Fruit fly (Drosophila melanogaster) whole organism, embryonic: ENCODE data around the gene Targ1.

Source experiments
- Asciz ChIP-seq: fragments of 200-800 bp; sonication (Bioruptor generic); optimal IDR thresholded peaks from 2 replicates; lab custom pipeline; 2017; ENCODE audit warnings: missing biosample characterization, mild to moderate bottlenecking, missing genetic modification characterization, missing genetic modification reagents
- Bgb ChIP-seq: fragments of 200-800 bp; sonication (Bioruptor generic); IDR thresholded peaks from 2 replicates; pipeline ENCODE4 v1.3.6; 2022; ENCODE audit warnings: missing biosample characterization, missing genetic modification characterization; ENCODE audit not compliant: partially characterized antibody
- CG10462 ChIP-seq: fragments of 200-800 bp; sonication (Bioruptor generic); optimal IDR thresholded peaks from 2 replicates; lab custom pipeline; 2016; ENCODE audit warnings: missing biosample characterization, missing genetic modification characterization
- CG10565 ChIP-seq: fragments of 200-800 bp; sonication (Bioruptor generic); optimal IDR thresholded peaks from 3 replicates; lab custom pipeline; 2016; ENCODE audit warnings: missing biosample characterization, mild to moderate bottlenecking, missing genetic modification characterization
- CG10959 ChIP-seq: fragments of 200-800 bp; sonication (Bioruptor generic); IDR thresholded peaks from 2 replicates; pipeline ENCODE4 v1.3.6; 2022; ENCODE audit warnings: missing biosample characterization, missing genetic modification characterization
- CG14860 ChIP-seq: fragments of 200-800 bp; sonication (Bioruptor generic); IDR thresholded peaks from 3 replicates; pipeline ENCODE4 v1.3.6; 2022; ENCODE audit warnings: missing biosample characterization, missing genetic modification characterization; ENCODE audit not compliant: partially characterized antibody
- CG15073 ChIP-seq: fragments of 200-800 bp; sonication (Bioruptor generic); optimal IDR thresholded peaks from 2 replicates; lab custom pipeline; 2016; ENCODE audit warnings: missing biosample characterization, missing genetic modification characterization
- CG1647 ChIP-seq: fragments of 200-800 bp; sonication (Bioruptor generic); optimal IDR thresholded peaks from 3 replicates; lab custom pipeline; 2016; ENCODE audit warnings: missing biosample characterization, missing genetic modification characterization
- CG16779 ChIP-seq: fragments of 200-800 bp; sonication (Bioruptor generic); IDR thresholded peaks from 2 replicates; pipeline ENCODE4 v1.3.6; 2022; ENCODE audit warnings: missing biosample characterization, missing genetic modification characterization
- CG1832 ChIP-seq: fragments of 200-800 bp; sonication (Bioruptor generic); optimal IDR thresholded peaks from 2 replicates; lab custom pipeline; 2017; ENCODE audit warnings: missing biosample characterization, mild to moderate bottlenecking, missing genetic modification characterization, inconsistent platforms
- CG2120 ChIP-seq: fragments of 200-800 bp; sonication (Bioruptor generic); optimal IDR thresholded peaks from 3 replicates; lab custom pipeline; 2016; ENCODE audit warnings: missing biosample characterization, missing genetic modification characterization
- CG2129 ChIP-seq: fragments of 200-800 bp; sonication (Bioruptor generic); IDR thresholded peaks from 2 replicates; pipeline ENCODE4 v1.3.6; 2022; ENCODE audit warnings: missing biosample characterization, missing genetic modification characterization; ENCODE audit not compliant: partially characterized antibody
- CG32532 ChIP-seq: fragments of 200-800 bp; sonication (Bioruptor generic); IDR thresholded peaks from 2 replicates; pipeline ENCODE4 v1.3.6; 2022; ENCODE audit warnings: missing biosample characterization, missing genetic modification characterization
- CG4282 ChIP-seq: fragments of 200-800 bp; sonication (Bioruptor generic); optimal IDR thresholded peaks from 2 replicates; lab custom pipeline; 2016; ENCODE audit warnings: missing biosample characterization, missing genetic modification characterization
- CG9609 ChIP-seq: fragments of 200-800 bp; sonication (Bioruptor generic); optimal IDR thresholded peaks from 3 replicates; lab custom pipeline; 2016; ENCODE audit warnings: missing biosample characterization, missing genetic modification characterization
- D ChIP-seq, 2 experiments: fragments of 200-800 bp in 1 of 2; fragments of >200 bp in 1 of 2; sonication (Bioruptor generic) in 1 of 2; optimal IDR thresholded peaks; 2 replicates in 1 of 2; 3 replicates in 1 of 2; lab custom pipeline; 2017; ENCODE audit warnings: mild to moderate bottlenecking in 1 of 2, missing biosample characterization in 1 of 2, missing genetic modification characterization in 1 of 2, missing genetic modification reagents in 1 of 2
- Dip3 ChIP-seq: fragments of 200-800 bp; sonication (Bioruptor generic); optimal IDR thresholded peaks from 3 replicates; lab custom pipeline; 2016; ENCODE audit warnings: missing biosample characterization, missing genetic modification characterization
- Dll ChIP-seq: fragments of 200-800 bp; sonication (Bioruptor generic); IDR thresholded peaks from 4 replicates; pipeline ENCODE4 v1.3.6; 2022; ENCODE audit warnings: missing biosample characterization, missing genetic modification characterization; ENCODE audit not compliant: partially characterized antibody
- Ets97D ChIP-seq: fragments of 200-800 bp; sonication (Bioruptor generic); optimal IDR thresholded peaks from 3 replicates; lab custom pipeline; 2016; ENCODE audit warnings: missing biosample characterization, missing genetic modification characterization
- GATAe ChIP-seq: fragments of 200-800 bp; sonication (Bioruptor generic); conservative IDR thresholded peaks from 2 replicates; pipeline ENCODE4 v1.3.6; 2022; ENCODE audit warnings: missing biosample characterization, missing genetic modification characterization
- HLHmδ ChIP-seq: fragments of 200-800 bp; sonication (Bioruptor generic); optimal IDR thresholded peaks from 2 replicates; lab custom pipeline; 2018; ENCODE audit warnings: missing biosample characterization, mild to moderate bottlenecking, missing genetic modification characterization, moderate library complexity
- HmgD ChIP-seq: fragments of 200-800 bp; sonication (Bioruptor generic); optimal IDR thresholded peaks from 3 replicates; lab custom pipeline; 2016; ENCODE audit warnings: missing biosample characterization, missing genetic modification characterization
- Hmr ChIP-seq: fragments of 200-800 bp; sonication (Bioruptor generic); optimal IDR thresholded peaks from 3 replicates; lab custom pipeline; 2017; ENCODE audit warnings: mild to moderate bottlenecking, missing biosample characterization, missing genetic modification reagents, missing genetic modification characterization
- Lpt ChIP-seq: fragments of >200 bp; optimal IDR thresholded peaks from 2 replicates; lab custom pipeline; 2018; ENCODE audit warnings: missing biosample characterization, missing genetic modification characterization
- Nf-YC ChIP-seq: fragments of 200-800 bp; optimal IDR thresholded peaks from 3 replicates; lab custom pipeline; 2019; ENCODE audit warnings: missing biosample characterization, mild to moderate bottlenecking, missing genetic modification characterization, moderate library complexity
- Opbp ChIP-seq: fragments of 200-800 bp; sonication (Bioruptor generic); IDR thresholded peaks from 3 replicates; pipeline ENCODE4 v1.3.6; 2022; ENCODE audit warnings: missing biosample characterization, missing genetic modification characterization; ENCODE audit not compliant: partially characterized antibody
- PHDP ChIP-seq: fragments of 200-800 bp; sonication (Bioruptor generic); optimal IDR thresholded peaks from 3 replicates; lab custom pipeline; 2018; ENCODE audit warnings: missing biosample characterization, mild to moderate bottlenecking, missing genetic modification characterization, moderate library complexity
- amos ChIP-seq: fragments of 200-800 bp; sonication (Bioruptor generic); IDR thresholded peaks from 2 replicates; pipeline ENCODE4 v1.3.6; 2022; ENCODE audit warnings: missing biosample characterization, missing genetic modification characterization; ENCODE audit not compliant: partially characterized antibody
- aop ChIP-seq: fragments of 200-800 bp; sonication (Bioruptor generic); IDR thresholded peaks from 2 replicates; pipeline ENCODE4 v1.3.6; 2022; ENCODE audit warnings: missing biosample characterization, missing genetic modification characterization
- br ChIP-seq: fragments of >200 bp; optimal IDR thresholded peaks from 2 replicates; lab custom pipeline; 2017
- cg ChIP-seq: fragments of 200-800 bp; sonication (Bioruptor generic); optimal IDR thresholded peaks from 3 replicates; lab custom pipeline; 2019; ENCODE audit warnings: missing biosample characterization, mild to moderate bottlenecking, missing genetic modification characterization, moderate library complexity
- ci ChIP-seq: fragments of 200-800 bp; sonication (Bioruptor generic); IDR thresholded peaks from 3 replicates; pipeline ENCODE4 v1.3.6; 2022; ENCODE audit warnings: missing biosample characterization, missing genetic modification characterization
- crp ChIP-seq, 2 experiments: fragments of 200-800 bp; sonication (Bioruptor generic); optimal IDR thresholded peaks; 2 replicates in 1 of 2; 3 replicates in 1 of 2; lab custom pipeline; 2017; ENCODE audit warnings: missing biosample characterization in 2 of 2, missing genetic modification characterization in 2 of 2, mild to moderate bottlenecking in 1 of 2, moderate library complexity in 1 of 2
- dmrt11E ChIP-seq: fragments of 200-800 bp; sonication (Bioruptor generic); optimal IDR thresholded peaks from 3 replicates; lab custom pipeline; 2018; ENCODE audit warnings: missing biosample characterization, mild to moderate bottlenecking, missing genetic modification characterization, moderate library complexity
- eve ChIP-seq, 2 experiments: fragments of >200 bp; optimal IDR thresholded peaks; 2 replicates each; lab custom pipeline; 2017; ENCODE audit warnings: missing biosample characterization in 2 of 2, missing genetic modification characterization in 2 of 2
- odd ChIP-seq: fragments of 200-800 bp; sonication (Bioruptor generic); optimal IDR thresholded peaks from 2 replicates; lab custom pipeline; 2017; ENCODE audit warnings: missing biosample characterization, mild to moderate bottlenecking, missing genetic modification characterization
- pan ChIP-seq, 4 experiments: fragments of >200 bp in 3 of 4; fragments of 200-800 bp in 1 of 4; sonication (Bioruptor generic) in 1 of 4; optimal IDR thresholded peaks in 3 of 4; IDR thresholded peaks in 1 of 4; 2 replicates each; pipeline versions ENCODE4 v1.3.6 to Lab custom; 2017 to 2022; ENCODE audit warnings: missing biosample characterization in 2 of 4, missing genetic modification characterization in 2 of 4, mixed read lengths in 1 of 4
- pum ChIP-seq: fragments of 200-800 bp; sonication (Bioruptor generic); optimal IDR thresholded peaks from 2 replicates; lab custom pipeline; 2016; ENCODE audit warnings: missing biosample characterization, missing genetic modification characterization
- sc ChIP-seq, 3 experiments: fragments of >200 bp in 2 of 3; fragments of 200-800 bp in 1 of 3; sonication (Bioruptor generic) in 1 of 3; optimal IDR thresholded peaks; 2 replicates in 2 of 3; 3 replicates in 1 of 3; lab custom pipeline; 2017; ENCODE audit warnings: mild to moderate bottlenecking in 1 of 3, missing biosample characterization in 1 of 3, missing genetic modification characterization in 1 of 3, missing genetic modification reagents in 1 of 3
- sens ChIP-seq: fragments of 200-800 bp; sonication (Bioruptor generic); peaks from one replicate; lab custom pipeline; 2016; ENCODE audit warnings: missing biosample characterization, missing genetic modification characterization
- sens-2 ChIP-seq: fragments of 200-800 bp; sonication (Bioruptor generic); IDR thresholded peaks from 2 replicates; pipeline ENCODE4 v1.3.6; 2022; ENCODE audit warnings: missing biosample characterization, missing genetic modification characterization
- slbo ChIP-seq: fragments of 200-800 bp; sonication (Bioruptor generic); IDR thresholded peaks from 2 replicates; pipeline ENCODE4 v1.3.6; 2022; ENCODE audit warnings: missing biosample characterization, missing genetic modification characterization
- so ChIP-seq: fragments of 200-800 bp; sonication (Bioruptor generic); IDR thresholded peaks from 3 replicates; pipeline ENCODE4 v1.3.6; 2022; ENCODE audit warnings: missing biosample characterization, missing genetic modification characterization
- sob ChIP-seq: fragments of 200-800 bp; sonication (Bioruptor generic); IDR thresholded peaks from 2 replicates; pipeline ENCODE4 v1.3.6; 2022; ENCODE audit warnings: missing biosample characterization, missing genetic modification characterization
- tin ChIP-seq: fragments of 200-800 bp; sonication (Bioruptor generic); optimal IDR thresholded peaks from 3 replicates; lab custom pipeline; 2016; ENCODE audit warnings: missing biosample characterization, missing genetic modification characterization
- tna ChIP-seq: fragments of 200-800 bp; sonication (Bioruptor generic); IDR thresholded peaks from 2 replicates; pipeline ENCODE4 v1.3.6; 2022; ENCODE audit warnings: missing biosample characterization, missing genetic modification characterization; ENCODE audit not compliant: partially characterized antibody
- tup ChIP-seq: fragments of 200-800 bp; sonication (Bioruptor generic); optimal IDR thresholded peaks from 2 replicates; lab custom pipeline; 2016; ENCODE audit warnings: missing biosample characterization, mild to moderate bottlenecking, missing genetic modification characterization, moderate library complexity
- tx ChIP-seq: fragments of 200-800 bp; sonication (Bioruptor generic); optimal IDR thresholded peaks from 2 replicates; lab custom pipeline; 2016; ENCODE audit warnings: missing biosample characterization, missing genetic modification characterization
- usp ChIP-seq: fragments of >200 bp; optimal IDR thresholded peaks from 2 replicates; lab custom pipeline; 2017; ENCODE audit warnings: missing biosample characterization, missing genetic modification characterization
- z ChIP-seq: fragments of 200-800 bp; sonication (Bioruptor generic); IDR thresholded peaks from 3 replicates; pipeline ENCODE4 v1.3.6; 2022; ENCODE audit warnings: missing biosample characterization, missing genetic modification characterization

Gene Targ1

dm6 chr3L:21192024-21192423 lies 10.7 kb downstream of the Targ1 start (continued):
- no peak for TF ChIP-seq CG10565 (GFP tag; lab: Kevin White, UChicago)
- TF ChIP-seq CG9609 (GFP tag; lab: Kevin White, UChicago): no peak
- no peak for TF ChIP-seq dmrt11E (tag; lab: Kevin White, UChicago)
- TF ChIP-seq CG2120 (GFP tag; lab: Kevin White, UChicago): no peak
- no peak for TF ChIP-seq amos (GFP tag; lab: Robert Waterston, UW)
- TF ChIP-seq CG14860: no peak
- no peak for TF ChIP-seq HmgD (GFP tag; lab: Kevin White, UChicago)
- no peak for TF ChIP-seq sob (GFP tag; lab: Robert Waterston, UW)
- TF ChIP-seq Opbp: no peak
- TF ChIP-seq pan (optimal IDR thresholded peaks at IDR 0.05; lab: Kevin White, UChicago): no peak
- TF ChIP-seq pan (GFP tag; optimal IDR thresholded peaks at IDR 0.05 in 1 of 2, IDR thresholded peaks at IDR 0.05 in 1 of 2): no peak
- no peak for TF ChIP-seq sens (GFP tag; lab: Kevin White, UChicago)
- TF ChIP-seq CG1832: no peak
- no peak for TF ChIP-seq CG10959 (GFP tag; lab: Robert Waterston, UW)
- peak; percentile 56; the same call in 1 of the 2 replicates for TF ChIP-seq CG16779 (GFP tag; lab: Robert Waterston, UW)
- no peak for TF ChIP-seq CG1647
- no peak for TF ChIP-seq HLHmδ (GFP tag; lab: Kevin White, UChicago)
- no peak for TF ChIP-seq GATAe (GFP tag; lab: Robert Waterston, UW)
- no peak for TF ChIP-seq eve (GFP tag; optimal IDR thresholded peaks at IDR 0.05; lab: Kevin White, UChicago)
- no peak for TF ChIP-seq tin (GFP tag; lab: Kevin White, UChicago)
- TF ChIP-seq aop (GFP tag; lab: Robert Waterston, UW): no peak
- TF ChIP-seq CG2129 (GFP tag; lab: Robert Waterston, UW): no peak
- TF ChIP-seq slbo (GFP tag; lab: Robert Waterston, UW): no peak
- no peak for TF ChIP-seq Lpt
- no peak for TF ChIP-seq D (optimal IDR thresholded peaks at IDR 0.05; lab: Kevin White, UChicago)
- TF ChIP-seq D (GFP tag; optimal IDR thresholded peaks at IDR 0.05; lab: Kevin White, UChicago): no peak
- TF ChIP-seq odd (GFP tag; lab: Kevin White, UChicago): no peak
- no peak for TF ChIP-seq crp (GFP tag; optimal IDR thresholded peaks at IDR 0.05; lab: Kevin White, UChicago)
- TF ChIP-seq CG32532: 0 out of 2 replicates have a peak, but pooled peaks have one; percentile 6
- no peak for TF ChIP-seq Dip3
- TF ChIP-seq PHDP (tag; lab: Kevin White, UChicago): no peak
- no peak for TF ChIP-seq tup (GFP tag; lab: Kevin White, UChicago)
- TF ChIP-seq Asciz (GFP tag; lab: Kevin White, UChicago): no peak
- TF ChIP-seq Dll (GFP tag; lab: Robert Waterston, UW): no peak
- TF ChIP-seq CG15073 (GFP tag; lab: Kevin White, UChicago): no peak
- peak; percentile 21 for TF ChIP-seq Hmr
- no peak for TF ChIP-seq pum (GFP tag; lab: Kevin White, UChicago)
- TF ChIP-seq Ets97D: peak; percentile 67
- TF ChIP-seq sc (optimal IDR thresholded peaks at IDR 0.05; lab: Kevin White, UChicago): no peak
- no peak for TF ChIP-seq sc (GFP tag; optimal IDR thresholded peaks at IDR 0.05; lab: Kevin White, UChicago)
- no peak for TF ChIP-seq z (GFP tag; lab: Robert Waterston, UW)
- no peak for TF ChIP-seq Bgb (GFP tag; lab: Robert Waterston, UW)
- TF ChIP-seq so (GFP tag; lab: Robert Waterston, UW): no peak
- TF ChIP-seq CG10462: no peak
- TF ChIP-seq ci (GFP tag; lab: Robert Waterston, UW): 0 out of 3 replicates have a peak, but pooled peaks have one; percentile 10
- TF ChIP-seq CG4282: no peak
- TF ChIP-seq tna (GFP tag; lab: Robert Waterston, UW): no peak
- TF ChIP-seq tx (GFP tag; lab: Kevin White, UChicago): no peak
- no peak for TF ChIP-seq Nf-YC
- TF ChIP-seq cg (GFP tag; lab: Kevin White, UChicago): no peak
- no peak for TF ChIP-seq sens-2 (GFP tag; lab: Robert Waterston, UW)
- TF ChIP-seq usp: no peak
- no peak for TF ChIP-seq br
